Fruit fly (Drosophila melanogaster): ENCODE measurements around the gene HLH3B.

The HLH3B gene

dm6 chrX:2647472-2647883 lies 34.0 kb downstream of the HLH3B start (continued):
- TF ChIP-seq cwo (GFP tag; optimal IDR thresholded peaks at IDR 0.05) (peak; percentile 60), CG17568 (GFP tag; optimal IDR thresholded peaks at IDR 0.05) (peak; percentile 53), wdn (GFP tag; IDR thresholded peaks at IDR 0.05) (no peak), CG13424 (tag; optimal IDR thresholded peaks at IDR 0.05) (peak; percentile 80), CG9437 (GFP tag; optimal IDR thresholded peaks at IDR 0.05) (no peak), CG15601 (tag; optimal IDR thresholded peaks at IDR 0.05) (peak; percentile 33), pum (GFP tag; optimal IDR thresholded peaks at IDR 0.05) (peak; percentile 50), toy (GFP tag; IDR thresholded peaks at IDR 0.05) (no peak), bowl (GFP tag; IDR thresholded peaks at IDR 0.05) (no peak), h (optimal IDR thresholded peaks at IDR 0.05) (no peak), Myb (GFP tag; optimal IDR thresholded peaks at IDR 0.05) (peak; percentile 39), Awh (GFP tag; IDR thresholded peaks at IDR 0.05) (no peak), btn (GFP tag; optimal IDR thresholded peaks at IDR 0.05) (peak; percentile 20), CG3995 (GFP tag; optimal IDR thresholded peaks at IDR 0.05) (no peak), sc (optimal IDR thresholded peaks at IDR 0.05) (no peak), sc (GFP tag; optimal IDR thresholded peaks at IDR 0.05) (peak; percentile 26), lola (GFP tag; optimal IDR thresholded peaks at IDR 0.05) (peak in 1 of 3 experiments; percentile 26), hb (GFP tag; IDR thresholded peaks at IDR 0.05; ENCODE audit: partially characterized antibody) (no peak), CrebB (tag; optimal IDR thresholded peaks at IDR 0.05) (peak; percentile 59), Poxn (GFP tag; IDR thresholded peaks at IDR 0.05) (no peak), ind (GFP tag; optimal IDR thresholded peaks at IDR 0.05) (peak; percentile 60), Meics (GFP tag; optimal IDR thresholded peaks at IDR 0.05) (peak; percentile 56), bbx (GFP tag; IDR thresholded peaks at IDR 0.05; ENCODE audit: partially characterized antibody) (no peak), al (GFP tag; IDR thresholded peaks at IDR 0.05) (0 out of 2 replicates have a peak, but pooled peaks have one; percentile 11), hkb (optimal IDR thresholded peaks at IDR 0.05) (no peak), hkb (GFP tag; IDR thresholded peaks at IDR 0.05) (peak; percentile 75), row (GFP tag; IDR thresholded peaks at IDR 0.05) (peak; percentile 78), org-1 (GFP tag; optimal IDR thresholded peaks at IDR 0.05) (peak; percentile 54), Hey (tag; optimal IDR thresholded peaks at IDR 0.05) (peak; percentile 12), MESR4 (GFP tag; optimal IDR thresholded peaks at IDR 0.05) (no peak), knrl (GFP tag; IDR thresholded peaks at IDR 0.05; ENCODE audit: partially characterized antibody) (no peak), aop (GFP tag; IDR thresholded peaks at IDR 0.05) (0 out of 2 replicates have a peak, but pooled peaks have one; percentile 44), CG4730 (GFP tag; IDR thresholded peaks at IDR 0.05) (no peak), Atf3 (GFP tag; optimal IDR thresholded peaks at IDR 0.05) (no peak), Bdp1 (GFP tag; optimal IDR thresholded peaks at IDR 0.05) (peak; percentile 31), Atf6 (GFP tag; IDR thresholded peaks at IDR 0.05) (peak; percentile 71), Six4 (GFP tag; optimal IDR thresholded peaks at IDR 0.05) (peak; percentile 43), Ravus (GFP tag; IDR thresholded peaks at IDR 0.05) (no peak), NC2α (GFP tag; optimal IDR thresholded peaks at IDR 0.05) (no peak), CG9215 (GFP tag; IDR thresholded peaks at IDR 0.05) (no peak), Usf (GFP tag; optimal IDR thresholded peaks at IDR 0.05) (no peak), mam (GFP tag; optimal IDR thresholded peaks at IDR 0.05) (peak; percentile 51), CG18764 (GFP tag; optimal IDR thresholded peaks at IDR 0.05) (peak; percentile 37), CG30431 (GFP tag; optimal IDR thresholded peaks at IDR 0.05) (peak; percentile 18), CG2712 (tag; optimal IDR thresholded peaks at IDR 0.05) (peak; percentile 57), croc (GFP tag; conservative IDR thresholded peaks at IDR 0.05) (peak; percentile 34; the same call in 1 of the 3 replicates), Neu2 (GFP tag; optimal IDR thresholded peaks at IDR 0.05; ENCODE audit: borderline replicate concordance) (no peak), CG11398 (GFP tag; optimal IDR thresholded peaks at IDR 0.05) (peak; percentile 7), H2.0 (GFP tag; IDR thresholded peaks at IDR 0.05) (0 out of 2 replicates have a peak, but pooled peaks have one; percentile 22), CG5245 (GFP tag; optimal IDR thresholded peaks at IDR 0.05) (no peak), fd3F (GFP tag; optimal IDR thresholded peaks at IDR 0.05) (peak; percentile 36), cato (GFP tag; optimal IDR thresholded peaks at IDR 0.05; ENCODE audit: borderline replicate concordance) (no peak)
